Worm (Caenorhabditis elegans) whole organism, early embryonic: ENCODE data around the gene Y22D7AL.3.

ENCODE experiments used
- hnd-1 ChIP-seq: sonication (generic microtip); optimal IDR thresholded peaks from 2 replicates; lab custom pipeline; 2016; ENCODE audit warnings: missing genetic modification characterization, missing compliant biosample characterization
- sea-1 ChIP-seq: fragments of 200-800 bp; sonication (Bioruptor generic); conservative IDR thresholded peaks from 2 replicates; pipeline ENCODE4 v1.3.6; 2022; ENCODE audit warnings: missing genetic modification characterization, missing compliant biosample characterization

- TF ChIP-seq sea-1 (GFP tag; lab: Robert Waterston, UW) (no peak), hnd-1 (no peak)
These were observed 7.0 kb upstream of the Y22D7AL.3 start, which contains the start of gene Y22D7AL.11 for ce11 chrIII:1634270-1634669.
